Worm (Caenorhabditis elegans) whole organism, L2 larva: ENCODE data around the gene str-253.

Experiments used
- C34F6.9 ChIP-seq: fragments of 150-350 bp; optimal IDR thresholded peaks from 2 replicates; lab custom pipeline; 2014; ENCODE audit warnings: missing biosample characterization, missing genetic modification characterization
- F13H6.1 ChIP-seq: sonication (generic microtip); optimal IDR thresholded peaks from 2 replicates; lab custom pipeline; 2016; ENCODE audit warnings: missing genetic modification characterization, missing compliant biosample characterization
- R02D3.7 ChIP-seq: fragments of 150-350 bp; optimal IDR thresholded peaks from 2 replicates; lab custom pipeline; 2014; ENCODE audit warnings: missing biosample characterization, missing genetic modification characterization
- aly-2 ChIP-seq: fragments of 150-350 bp; optimal IDR thresholded peaks from 2 replicates; lab custom pipeline; 2014; ENCODE audit warnings: missing biosample characterization, missing genetic modification characterization
- ama-1 ChIP-seq: fragments of 150-350 bp; optimal IDR thresholded peaks from 2 replicates; lab custom pipeline; 2018; ENCODE audit warnings: inconsistent platforms
- blmp-1 ChIP-seq: sonication (generic microtip); optimal IDR thresholded peaks from 2 replicates; lab custom pipeline; 2017; ENCODE audit warnings: missing genetic modification characterization, mild to moderate bottlenecking, missing compliant biosample characterization, antibody characterized with exemption, moderate library complexity; ENCODE audit not compliant: insufficient read depth
- crh-2 ChIP-seq: sonication (generic microtip); optimal IDR thresholded peaks from 2 replicates; lab custom pipeline; 2017; ENCODE audit warnings: missing biosample characterization, missing genetic modification characterization
- dmd-4 ChIP-seq: sonication (generic microtip); optimal IDR thresholded peaks from 2 replicates; lab custom pipeline; 2017; ENCODE audit warnings: missing biosample characterization, missing genetic modification characterization
- egl-27 ChIP-seq: sonication (generic microtip); optimal IDR thresholded peaks from 3 replicates; lab custom pipeline; 2017; ENCODE audit warnings: missing biosample characterization, missing genetic modification reagents, missing genetic modification characterization
- elt-1 ChIP-seq: fragments of 150-350 bp; optimal IDR thresholded peaks from 2 replicates; lab custom pipeline; 2014; ENCODE audit warnings: missing biosample characterization, missing genetic modification characterization
- elt-3 ChIP-seq: sonication (generic microtip); optimal IDR thresholded peaks from 2 replicates; lab custom pipeline; 2017; ENCODE audit warnings: missing biosample characterization, missing genetic modification characterization
- fos-1 ChIP-seq: fragments of 150-350 bp; optimal IDR thresholded peaks from 2 replicates; lab custom pipeline; 2014; ENCODE audit warnings: missing biosample characterization, missing genetic modification characterization
- gmeb-1 ChIP-seq: fragments of 150-350 bp; optimal IDR thresholded peaks from 2 replicates; lab custom pipeline; 2014; ENCODE audit warnings: missing biosample characterization, missing genetic modification characterization
- lin-11 ChIP-seq: fragments of 150-350 bp; sonication (generic microtip); optimal IDR thresholded peaks from 2 replicates; lab custom pipeline; 2014; ENCODE audit warnings: missing biosample characterization, missing genetic modification characterization, inconsistent platforms, mixed read lengths
- lin-39 ChIP-seq: fragments of 150-350 bp; optimal IDR thresholded peaks from 2 replicates; lab custom pipeline; 2014; ENCODE audit warnings: missing biosample characterization, missing genetic modification reagents, missing genetic modification characterization
- lsy-2 ChIP-seq, 2 experiments: fragments of 150-350 bp in 1 of 2; sonication (generic microtip) in 1 of 2; optimal IDR thresholded peaks; 2 replicates each; lab custom pipeline; 2014 to 2017; ENCODE audit warnings: missing biosample characterization in 2 of 2, missing genetic modification characterization in 2 of 2
- mab-5 ChIP-seq: fragments of 150-350 bp; optimal IDR thresholded peaks from 2 replicates; lab custom pipeline; 2014; ENCODE audit warnings: missing biosample characterization, missing genetic modification characterization
- mbf-1 ChIP-seq: sonication (generic microtip); optimal IDR thresholded peaks from 2 replicates; lab custom pipeline; 2017; ENCODE audit warnings: missing biosample characterization, missing genetic modification characterization
- mdl-1 ChIP-seq, 2 experiments: fragments of 150-350 bp in 1 of 2; sonication (generic microtip) in 1 of 2; optimal IDR thresholded peaks; 2 replicates each; lab custom pipeline; 2017; ENCODE audit warnings: missing biosample characterization in 2 of 2, missing genetic modification characterization in 2 of 2
- nhr-11 ChIP-seq: fragments of 150-350 bp; optimal IDR thresholded peaks from 2 replicates; lab custom pipeline; 2014; ENCODE audit warnings: missing biosample characterization, missing genetic modification characterization
- nhr-129 ChIP-seq: fragments of 150-350 bp; optimal IDR thresholded peaks from 2 replicates; lab custom pipeline; 2014; ENCODE audit warnings: missing biosample characterization, missing genetic modification characterization
- nhr-21 ChIP-seq: fragments of 150-350 bp; optimal IDR thresholded peaks from 2 replicates; lab custom pipeline; 2014; ENCODE audit warnings: missing biosample characterization, missing genetic modification characterization
- nhr-23 ChIP-seq: fragments of 150-350 bp; optimal IDR thresholded peaks from 2 replicates; lab custom pipeline; 2014; ENCODE audit warnings: missing biosample characterization, missing genetic modification reagents, missing genetic modification characterization
- nhr-237 ChIP-seq: fragments of 150-350 bp; optimal IDR thresholded peaks from 2 replicates; lab custom pipeline; 2014; ENCODE audit warnings: missing biosample characterization, missing genetic modification characterization
- nhr-25 ChIP-seq: fragments of 150-350 bp; sonication (generic microtip); optimal IDR thresholded peaks from 3 replicates; lab custom pipeline; 2014; ENCODE audit warnings: missing biosample characterization, missing genetic modification characterization
- nhr-6 ChIP-seq: fragments of 150-350 bp; optimal IDR thresholded peaks from 2 replicates; lab custom pipeline; 2014; ENCODE audit warnings: missing biosample characterization, missing genetic modification characterization
- nhr-77 ChIP-seq: fragments of 150-350 bp; optimal IDR thresholded peaks from 2 replicates; lab custom pipeline; 2014; ENCODE audit warnings: missing biosample characterization, missing genetic modification characterization
- sma-9 ChIP-seq, 2 experiments: fragments of 150-350 bp in 1 of 2; sonication (generic microtip) in 1 of 2; optimal IDR thresholded peaks; 2 replicates each; lab custom pipeline; 2014 to 2016; ENCODE audit warnings: missing genetic modification characterization in 2 of 2, mild to moderate bottlenecking in 1 of 2, missing biosample characterization in 1 of 2, missing compliant biosample characterization in 1 of 2, missing genetic modification reagents in 1 of 2, moderate library complexity in 1 of 2
- snpc-4 ChIP-seq: fragments of 150-350 bp; optimal IDR thresholded peaks from 2 replicates; lab custom pipeline; 2014; ENCODE audit warnings: missing biosample characterization, missing genetic modification characterization
- unc-39 ChIP-seq: fragments of 150-350 bp; optimal IDR thresholded peaks from 2 replicates; lab custom pipeline; 2014; ENCODE audit warnings: missing biosample characterization, missing genetic modification characterization
- unc-55 ChIP-seq: fragments of 150-350 bp; sonication (generic microtip); optimal IDR thresholded peaks from 3 replicates; lab custom pipeline; 2014; ENCODE audit warnings: missing biosample characterization, missing genetic modification reagents, missing genetic modification characterization
- unc-62 ChIP-seq: fragments of 150-350 bp; optimal IDR thresholded peaks from 2 replicates; lab custom pipeline; 2014; ENCODE audit warnings: missing biosample characterization, missing genetic modification reagents, missing genetic modification characterization
- zag-1 ChIP-seq: fragments of 150-350 bp; optimal IDR thresholded peaks from 2 replicates; lab custom pipeline; 2014; ENCODE audit warnings: missing biosample characterization, missing genetic modification characterization
- ztf-1 ChIP-seq: fragments of 200-800 bp; sonication (Bioruptor generic); conservative IDR thresholded peaks from 2 replicates; pipeline ENCODE4 v1.3.6; 2022; ENCODE audit warnings: missing genetic modification characterization, missing compliant biosample characterization
- ztf-11 ChIP-seq: sonication (generic microtip); optimal IDR thresholded peaks from 2 replicates; lab custom pipeline; 2017; ENCODE audit warnings: missing biosample characterization, missing genetic modification characterization
- ztf-4 ChIP-seq: fragments of 150-350 bp; optimal IDR thresholded peaks from 2 replicates; lab custom pipeline; 2014; ENCODE audit warnings: missing biosample characterization, missing genetic modification characterization

Gene str-253

DNA sequence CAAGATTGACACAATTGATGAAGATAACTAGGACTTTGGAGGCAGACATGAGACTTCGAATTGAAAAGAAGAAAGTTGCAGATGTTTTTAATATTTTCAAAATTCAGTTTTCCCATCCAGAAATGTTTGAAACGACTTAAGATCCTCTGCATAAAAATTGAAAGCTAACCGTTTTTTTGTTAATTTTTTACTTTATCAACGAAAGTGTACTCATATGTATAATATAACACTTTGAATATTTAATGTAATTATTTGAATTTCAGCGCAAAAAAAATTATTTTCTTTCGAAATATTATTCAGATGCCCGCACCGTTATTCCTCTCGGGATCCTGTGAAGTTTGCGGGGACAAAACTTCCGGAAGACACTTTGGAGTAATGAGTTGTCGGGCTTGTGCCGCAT lies 27.5 kb downstream of the str-253 start, which contains the start of gene nhr-18:
nhr-18 (plus strand) TSS at position 301 of the 400 bp plus-strand sequence.
- TF ChIP-seq lin-11 (no peak), unc-62 (no peak), crh-2 (no peak), nhr-77 (no peak), unc-55 (no peak), egl-27 (tag; lab: Kevin White, UChicago) (no peak), ztf-1 (GFP tag; lab: Robert Waterston, UW) (no peak), nhr-21 (tag; lab: Kevin White, UChicago) (no peak), mbf-1 (tag; lab: Kevin White, UChicago) (no peak), nhr-23 (tag; lab: Kevin White, UChicago) (no peak), ztf-11 (no peak), mdl-1 (tag; optimal IDR thresholded peaks at IDR 0.05; lab: Kevin White, UChicago) (no peak), lsy-2 (tag; optimal IDR thresholded peaks at IDR 0.05; lab: Kevin White, UChicago) (no peak)

DNA sequence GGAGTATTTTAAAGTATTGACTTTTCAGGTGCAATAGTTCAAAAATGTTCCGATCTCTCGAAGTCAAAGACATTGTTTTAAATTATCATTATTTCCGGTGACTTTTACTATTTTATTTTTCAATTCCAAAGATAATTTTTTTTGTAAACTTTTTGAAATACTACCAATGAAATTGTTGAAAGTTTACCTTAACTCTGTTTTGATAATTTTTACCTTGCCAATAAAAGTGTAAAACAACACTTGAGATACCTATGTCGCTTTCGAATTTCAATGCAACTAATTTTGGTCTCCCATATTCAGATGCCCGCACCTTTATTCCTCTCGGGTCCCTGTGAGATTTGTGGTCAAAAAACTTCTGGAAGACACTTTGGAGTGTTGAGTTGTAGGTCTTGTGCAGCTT lies 29.3 kb downstream of the str-253 start, which contains the start of gene nhr-103:
nhr-103 (plus strand) TSS at position 301 of the 400 bp plus-strand sequence.
- no peak for TF ChIP-seq nhr-77
- TF ChIP-seq lin-39 = no peak
- TF ChIP-seq gmeb-1 (tag; lab: Kevin White, UChicago) = no peak
- no peak for TF ChIP-seq nhr-11 (tag; lab: Kevin White, UChicago)
- no peak for TF ChIP-seq nhr-237 (tag; lab: Kevin White, UChicago)
- TF ChIP-seq C34F6.9 = no peak
- TF ChIP-seq fos-1 = no peak
- no peak for TF ChIP-seq crh-2
- no peak for TF ChIP-seq unc-62
- TF ChIP-seq elt-1 (tag; lab: Kevin White, UChicago) = no peak
- TF ChIP-seq mab-5 = no peak
- no peak for TF ChIP-seq blmp-1 (tag; lab: Kevin White, UChicago)
- no peak for TF ChIP-seq mdl-1 (tag; optimal IDR thresholded peaks at IDR 0.05; lab: Kevin White, UChicago)
- no peak for TF ChIP-seq unc-55
- no peak for TF ChIP-seq ztf-11
- TF ChIP-seq nhr-25 (tag; lab: Kevin White, UChicago) = no peak
- TF ChIP-seq F13H6.1 (tag; lab: Kevin White, UChicago) = no peak
- no peak for TF ChIP-seq ztf-4 (tag; lab: Kevin White, UChicago)
- no peak for TF ChIP-seq zag-1 (tag; lab: Kevin White, UChicago)
- no peak for TF ChIP-seq R02D3.7

DNA sequence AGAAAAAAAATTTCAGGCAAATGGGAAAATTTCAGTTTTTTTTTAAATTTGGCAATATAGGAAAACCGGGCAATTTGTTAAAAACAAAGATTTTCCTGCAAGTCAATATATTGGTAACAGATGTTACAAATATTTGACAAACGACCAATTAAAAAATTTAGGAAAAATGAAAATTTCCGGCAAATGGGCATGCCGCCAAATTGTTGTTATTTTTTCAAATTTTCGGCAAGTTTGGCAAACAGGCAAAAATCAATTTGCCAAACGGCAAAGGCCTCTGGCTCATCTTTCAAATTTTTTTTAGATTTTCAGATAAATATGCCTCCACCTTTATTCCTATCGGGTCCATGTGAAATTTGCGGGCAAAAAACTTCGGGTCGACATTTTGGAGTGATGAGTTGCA lies 32.6 kb downstream of the str-253 start, which contains the start of gene nhr-128:
nhr-128 (plus strand) TSS at position 301 of the 400 bp plus-strand sequence.
- TF ChIP-seq ama-1 (no peak), lin-39 (no peak), nhr-23 (tag; lab: Kevin White, UChicago) (no peak), snpc-4 (no peak), zag-1 (tag; lab: Kevin White, UChicago) (no peak), gmeb-1 (tag; lab: Kevin White, UChicago) (no peak), elt-3 (tag; lab: Kevin White, UChicago) (no peak), R02D3.7 (no peak), nhr-11 (tag; lab: Kevin White, UChicago) (no peak), C34F6.9 (no peak), nhr-6 (tag; lab: Kevin White, UChicago) (no peak), dmd-4 (tag; lab: Kevin White, UChicago) (no peak)

DNA sequence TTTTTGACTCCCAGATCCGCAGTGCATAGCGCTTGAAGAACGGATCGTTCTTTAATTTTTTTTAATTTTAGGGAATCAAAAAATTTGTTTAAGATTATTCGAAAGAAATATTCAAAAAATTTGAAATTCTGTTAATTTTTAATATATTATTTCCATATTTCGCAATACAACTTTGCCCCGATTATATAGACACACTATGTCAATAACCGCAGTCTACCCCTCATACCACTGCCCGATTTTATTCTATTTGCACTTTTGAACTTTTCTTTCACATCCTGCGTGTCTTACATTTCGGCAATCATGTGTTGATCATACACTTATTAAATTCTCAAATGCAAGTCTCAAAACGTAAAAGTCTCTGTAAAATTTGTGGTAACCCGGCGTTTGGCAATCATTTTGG lies 35.6 kb downstream of the str-253 start, which contains the start of gene nhr-56:
nhr-56 (plus strand) TSS at position 202 of the 400 bp plus-strand sequence.
- peak; percentile 79 for TF ChIP-seq sma-9 (GFP tag; optimal IDR thresholded peaks at IDR 0.05; lab: Kevin White, UChicago)
- TF ChIP-seq sma-9 (tag; optimal IDR thresholded peaks at IDR 0.05; lab: Kevin White, UChicago) = no peak
- peak; percentile 71 for TF ChIP-seq fos-1
- no peak for TF ChIP-seq nhr-77
- peak; percentile 31 for TF ChIP-seq nhr-25 (tag; lab: Kevin White, UChicago)
- TF ChIP-seq gmeb-1 (tag; lab: Kevin White, UChicago) = peak; percentile 67
- TF ChIP-seq ztf-11 = no peak
- TF ChIP-seq ztf-4 (tag; lab: Kevin White, UChicago) = no peak
- TF ChIP-seq F13H6.1 (tag; lab: Kevin White, UChicago) = peak; percentile 25
- peak in 1 of 2 experiments; percentile 47 for TF ChIP-seq lsy-2 (tag; optimal IDR thresholded peaks at IDR 0.05; lab: Kevin White, UChicago)
- TF ChIP-seq unc-39 (tag; lab: Kevin White, UChicago) = no peak
- TF ChIP-seq crh-2 = peak; percentile 59
- no peak for TF ChIP-seq unc-55
- TF ChIP-seq nhr-129 = peak; percentile 63
- no peak for TF ChIP-seq elt-1 (tag; lab: Kevin White, UChicago)
- TF ChIP-seq aly-2 = no peak
- no peak for TF ChIP-seq ama-1
- no peak for TF ChIP-seq lin-39
- peak; percentile 26 for TF ChIP-seq C34F6.9
- no peak for TF ChIP-seq mbf-1 (tag; lab: Kevin White, UChicago)
